Worm (Caenorhabditis elegans) whole organism, young adult: Measurements from ENCODE around the gene cutl-29.

Experiments used
- sptf-2 ChIP-seq: fragments of 200-800 bp; sonication (Bioruptor generic); optimal IDR thresholded peaks from 2 replicates; lab custom pipeline; 2018; ENCODE audit warnings: mild to moderate bottlenecking, missing genetic modification characterization, missing compliant biosample characterization
- unc-130 ChIP-seq: sonication (generic microtip); optimal IDR thresholded peaks from 2 replicates; lab custom pipeline; 2016; ENCODE audit warnings: missing genetic modification reagents, missing genetic modification characterization, missing compliant biosample characterization

- no peak for TF ChIP-seq unc-130 (GFP tag; lab: Kevin White, UChicago)
- TF ChIP-seq sptf-2 (GFP tag; lab: Kevin White, UChicago): no peak
Observed at ce11 chrX:8310747-8311146, 39.9 kb upstream of the cutl-29 start.
